Worm (Caenorhabditis elegans) whole organism, L4/young adult: ENCODE data around the gene C14A11.5.

ENCODE experiments used
- W03F9.2 ChIP-seq: fragments of 150-350 bp; optimal IDR thresholded peaks from 2 replicates; lab custom pipeline; 2014; ENCODE audit warnings: missing biosample characterization, missing genetic modification characterization
- him-1 ChIP-seq: sonication (generic microtip); optimal IDR thresholded peaks from 2 replicates; lab custom pipeline; 2016; ENCODE audit warnings: missing genotype, missing genetic modification reagents, missing genetic modification characterization, missing compliant biosample characterization

DNA sequence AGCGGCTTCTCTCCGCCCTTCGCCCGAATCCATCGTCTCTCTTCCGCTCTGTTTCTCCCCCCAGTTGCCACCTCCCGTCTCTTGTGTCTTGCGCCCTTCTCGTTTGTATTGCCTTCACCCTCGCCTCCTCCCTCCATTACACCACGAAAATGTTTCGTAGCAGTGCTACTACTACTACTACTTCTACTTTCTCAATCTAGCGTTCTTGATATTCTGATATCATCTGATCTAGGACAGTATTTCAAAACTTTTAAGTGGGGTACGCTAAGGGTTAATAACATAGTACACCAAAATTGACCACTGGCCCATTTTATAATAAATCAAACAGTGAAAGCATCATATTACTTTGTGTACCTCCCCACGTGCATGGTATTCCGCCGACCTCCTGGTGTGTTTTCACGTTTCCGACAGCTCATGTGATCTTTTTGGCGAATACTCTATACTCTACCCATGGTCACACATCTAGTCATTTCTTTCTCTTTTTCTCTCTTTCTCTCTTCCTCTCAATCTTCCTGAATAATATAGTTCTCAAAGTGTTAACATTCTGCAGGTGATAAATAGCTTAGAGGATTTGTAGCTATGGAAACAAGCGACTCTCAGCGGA is 4.7 kb downstream of the C14A11.5 start, which contains the start of gene C14A11.2:
- TF ChIP-seq W03F9.2 (tag; lab: Kevin White, UChicago) = no peak
- no peak for TF ChIP-seq him-1 (tag; lab: Kevin White, UChicago)
